Fruit fly (Drosophila melanogaster): ENCODE data around the gene tal-AA.

tal-AA gene

dm6 chr3R:13839883-13840412, 27.0 kb downstream of the tal-AA start, which contains the start of gene CG31495 (continued):
- TF ChIP-seq dan (GFP tag; IDR thresholded peaks at IDR 0.05) = no peak
- TF ChIP-seq MBD-R2 (GFP tag; IDR thresholded peaks at IDR 0.05) = no peak
- TF ChIP-seq CG10267 (tag; optimal IDR thresholded peaks at IDR 0.05) = peak; percentile 40
- TF ChIP-seq nau (GFP tag; optimal IDR thresholded peaks at IDR 0.05) = no peak
- no peak for TF ChIP-seq Atf6 (GFP tag; IDR thresholded peaks at IDR 0.05)
- no peak for TF ChIP-seq hbn (GFP tag; IDR thresholded peaks at IDR 0.05; ENCODE audit: partially characterized antibody)
- TF ChIP-seq slp2 (GFP tag; optimal IDR thresholded peaks at IDR 0.05) = no peak
- no peak for TF ChIP-seq Gsc (GFP tag; IDR thresholded peaks at IDR 0.05)
- 0 out of 2 replicates have a peak, but pooled peaks have one; percentile 11 for TF ChIP-seq CG31441 (GFP tag; IDR thresholded peaks at IDR 0.05)
- TF ChIP-seq Dp (GFP tag; optimal IDR thresholded peaks at IDR 0.05) = peak; percentile 76
- TF ChIP-seq crc (GFP tag; optimal IDR thresholded peaks at IDR 0.05) = no peak
- TF ChIP-seq zen (tag; optimal IDR thresholded peaks at IDR 0.05) = peak; percentile 47
- TF ChIP-seq CG11696 (GFP tag; IDR thresholded peaks at IDR 0.05) = no peak
- TF ChIP-seq sens-2 (GFP tag; IDR thresholded peaks at IDR 0.05) = no peak
- TF ChIP-seq BEAF-32 (GFP tag; optimal IDR thresholded peaks at IDR 0.05) = peak; percentile 60
- TF ChIP-seq Hmr (GFP tag; optimal IDR thresholded peaks at IDR 0.05) = peak; percentile 1
- no peak for TF ChIP-seq Hmx (GFP tag; optimal IDR thresholded peaks at IDR 0.05)
- no peak for TF ChIP-seq ems (GFP tag; optimal IDR thresholded peaks at IDR 0.05)
- TF ChIP-seq gt (GFP tag; IDR thresholded peaks at IDR 0.05) = no peak
- no peak for TF ChIP-seq CG31224 (GFP tag; IDR thresholded peaks at IDR 0.05)
- TF ChIP-seq jigr1 (GFP tag; IDR thresholded peaks at IDR 0.05) = no peak
- peak; percentile 5; the same call in 1 of the 3 replicates for TF ChIP-seq CG7963 (GFP tag; IDR thresholded peaks at IDR 0.05; ENCODE audit: partially characterized antibody)
- TF ChIP-seq CG15269 (tag; optimal IDR thresholded peaks at IDR 0.05) = no peak
- TF ChIP-seq CG1603 (tag; optimal IDR thresholded peaks at IDR 0.05) = peak; percentile 45
- TF ChIP-seq Bteb2 (GFP tag; optimal IDR thresholded peaks at IDR 0.05) = no peak
- no peak for TF ChIP-seq repo (GFP tag; optimal IDR thresholded peaks at IDR 0.05)
- no peak for TF ChIP-seq ewg (GFP tag; optimal IDR thresholded peaks at IDR 0.05)
- TF ChIP-seq CG34376 (GFP tag; optimal IDR thresholded peaks at IDR 0.05) = no peak
- no peak for TF ChIP-seq zfh2 (GFP tag; optimal IDR thresholded peaks at IDR 0.05)
- TF ChIP-seq shn (GFP tag; optimal IDR thresholded peaks at IDR 0.05) = peak; percentile 1
- peak; percentile 35 for TF ChIP-seq Max (GFP tag; optimal IDR thresholded peaks at IDR 0.05)
- TF ChIP-seq z (GFP tag; IDR thresholded peaks at IDR 0.05) = no peak
- no peak for TF ChIP-seq croc (GFP tag; conservative IDR thresholded peaks at IDR 0.05)
- no peak for TF ChIP-seq Stat92E (GFP tag; optimal IDR thresholded peaks at IDR 0.05)
- TF ChIP-seq CG18599 (GFP tag; optimal IDR thresholded peaks at IDR 0.05) = no peak
- TF ChIP-seq CG17568 (GFP tag; optimal IDR thresholded peaks at IDR 0.05) = no peak
- 0 out of 3 replicates have a peak, but pooled peaks have one; percentile 39 for TF ChIP-seq knrl (GFP tag; IDR thresholded peaks at IDR 0.05; ENCODE audit: partially characterized antibody)
- peak; percentile 66 for TF ChIP-seq pzg (GFP tag; optimal IDR thresholded peaks at IDR 0.05)
- TF ChIP-seq CG2116 (GFP tag; optimal IDR thresholded peaks at IDR 0.05) = peak; percentile 82
- no peak for TF ChIP-seq dmrt99B (tag; optimal IDR thresholded peaks at IDR 0.05)
- peak; percentile 43 for TF ChIP-seq CG11504 (tag; optimal IDR thresholded peaks at IDR 0.05)
- TF ChIP-seq cas (GFP tag; IDR thresholded peaks at IDR 0.05) = no peak
